Worm (Caenorhabditis elegans) whole organism, young adult: Measurements from ENCODE around the gene pgp-10.

Experiments
- B0019.2 ChIP-seq: fragments of 200-800 bp; sonication (Bioruptor generic); conservative IDR thresholded peaks from 2 replicates; pipeline ENCODE4 v1.3.6; 2022; ENCODE audit warnings: missing genetic modification reagents, missing genetic modification characterization, missing compliant biosample characterization
- C06A6.2 ChIP-seq: fragments of 200-800 bp; sonication (Bioruptor generic); conservative IDR thresholded peaks from 2 replicates; pipeline ENCODE4 v1.3.6; 2022; ENCODE audit warnings: missing genetic modification characterization, missing compliant biosample characterization
- C17E4.6 ChIP-seq: fragments of 200-800 bp; sonication (Bioruptor generic); IDR thresholded peaks from 2 replicates; pipeline ENCODE4 v1.3.6; 2022; ENCODE audit warnings: missing genetic modification reagents, missing genetic modification characterization, missing compliant biosample characterization
- F22D6.2 ChIP-seq: sonication (generic microtip); optimal IDR thresholded peaks from 2 replicates; lab custom pipeline; 2016; ENCODE audit warnings: mild to moderate bottlenecking, missing genetic modification characterization, missing compliant biosample characterization
- F23B12.7 ChIP-seq: sonication (generic microtip); optimal IDR thresholded peaks from 2 replicates; lab custom pipeline; 2017; ENCODE audit warnings: missing genetic modification characterization, mild to moderate bottlenecking, missing compliant biosample characterization, antibody characterized with exemption, moderate library complexity; ENCODE audit not compliant: insufficient read depth
- F37B4.10 ChIP-seq: fragments of 200-800 bp; sonication (Bioruptor generic); IDR thresholded peaks from 2 replicates; pipeline ENCODE4 v1.3.6; 2022; ENCODE audit warnings: missing genetic modification characterization, missing compliant biosample characterization
- K11D2.4 ChIP-seq: fragments of 200-800 bp; sonication (Bioruptor generic); IDR thresholded peaks from 2 replicates; pipeline ENCODE4 v1.3.6; 2022; ENCODE audit warnings: missing genetic modification reagents, missing genetic modification characterization, missing compliant biosample characterization
- K12H6.12 ChIP-seq: fragments of 200-800 bp; sonication (Bioruptor generic); optimal IDR thresholded peaks from 2 replicates; lab custom pipeline; 2018; ENCODE audit warnings: mild to moderate bottlenecking, missing genetic modification characterization, missing compliant biosample characterization
- T07F8.4 ChIP-seq: sonication (generic microtip); optimal IDR thresholded peaks from 2 replicates; lab custom pipeline; 2016; ENCODE audit warnings: mild to moderate bottlenecking, missing genetic modification characterization, moderate library complexity, missing compliant biosample characterization
- Y53F4B.3 ChIP-seq: fragments of 200-800 bp; sonication (Bioruptor generic); IDR thresholded peaks from 2 replicates; pipeline ENCODE4 v1.3.6; 2022; ENCODE audit warnings: missing genetic modification reagents, missing genetic modification characterization, missing compliant biosample characterization
- atf-7 ChIP-seq: sonication (generic microtip); optimal IDR thresholded peaks from 2 replicates; lab custom pipeline; 2017; ENCODE audit warnings: mild to moderate bottlenecking, missing genetic modification characterization, missing compliant biosample characterization
- cebp-1 ChIP-seq, 2 experiments: fragments of 200-800 bp in 1 of 2; sonication (Bioruptor generic) in 1 of 2; sonication (generic microtip) in 1 of 2; IDR thresholded peaks in 1 of 2; optimal IDR thresholded peaks in 1 of 2; 2 replicates each; pipeline versions ENCODE4 v1.3.6 to Lab custom; 2017 to 2022; ENCODE audit warnings: missing compliant biosample characterization in 2 of 2, missing genetic modification characterization in 2 of 2, mild to moderate bottlenecking in 1 of 2, missing genetic modification reagents in 1 of 2, moderate library complexity in 1 of 2
- ceh-100 ChIP-seq: fragments of 200-800 bp; sonication (Bioruptor generic); IDR thresholded peaks from 2 replicates; pipeline ENCODE4 v1.3.6; 2022; ENCODE audit warnings: missing genetic modification reagents, missing genetic modification characterization, missing compliant biosample characterization
- ceh-40 ChIP-seq: fragments of 200-800 bp; sonication (Bioruptor generic); IDR thresholded peaks from 2 replicates; pipeline ENCODE4 v1.3.6; 2022; ENCODE audit warnings: missing genetic modification characterization, missing compliant biosample characterization
- dox-1 ChIP-seq: fragments of 200-800 bp; sonication (Bioruptor generic); IDR thresholded peaks from 2 replicates; pipeline ENCODE4 v1.3.6; 2022; ENCODE audit warnings: missing genetic modification reagents, missing genetic modification characterization, missing compliant biosample characterization
- egl-18 ChIP-seq: fragments of 200-800 bp; sonication (Bioruptor generic); IDR thresholded peaks from 2 replicates; pipeline ENCODE4 v1.3.6; 2022; ENCODE audit warnings: missing genetic modification reagents, missing genetic modification characterization, missing compliant biosample characterization
- egl-44 ChIP-seq: fragments of 200-800 bp; sonication (Bioruptor generic); IDR thresholded peaks from 2 replicates; pipeline ENCODE4 v1.3.6; 2022; ENCODE audit warnings: missing genetic modification reagents, missing genetic modification characterization, missing compliant biosample characterization
- ets-4 ChIP-seq: fragments of 200-800 bp; sonication (Bioruptor generic); optimal IDR thresholded peaks from 2 replicates; lab custom pipeline; 2018; ENCODE audit warnings: mild to moderate bottlenecking, missing genetic modification characterization, missing compliant biosample characterization
- gei-17 ChIP-seq: fragments of 200-800 bp; sonication (Bioruptor generic); optimal IDR thresholded peaks from 2 replicates; lab custom pipeline; 2018; ENCODE audit warnings: mild to moderate bottlenecking, missing genetic modification characterization, missing compliant biosample characterization
- hlh-12 ChIP-seq: sonication (generic microtip); optimal IDR thresholded peaks from 2 replicates; lab custom pipeline; 2016; ENCODE audit warnings: missing genetic modification characterization, missing compliant biosample characterization
- hmg-1.2 ChIP-seq: fragments of 200-800 bp; sonication (Bioruptor generic); IDR thresholded peaks from 2 replicates; pipeline ENCODE4 v1.3.6; 2022; ENCODE audit warnings: missing genetic modification reagents, missing genetic modification characterization, missing compliant biosample characterization
- hmg-20 ChIP-seq: fragments of 200-800 bp; sonication (Bioruptor generic); IDR thresholded peaks from 2 replicates; pipeline ENCODE4 v1.3.6; 2022; ENCODE audit warnings: missing genetic modification reagents, missing genetic modification characterization, missing compliant biosample characterization
- hrde-1 ChIP-seq: sonication (generic microtip); optimal IDR thresholded peaks from 2 replicates; lab custom pipeline; 2016; ENCODE audit warnings: missing genetic modification characterization, mild to moderate bottlenecking, missing compliant biosample characterization, moderate library complexity, missing genotype, missing genetic modification reagents, borderline replicate concordance
- hsf-1 ChIP-seq: fragments of 200-800 bp; sonication (Bioruptor generic); IDR thresholded peaks from 2 replicates; pipeline ENCODE4 v1.3.6; 2022; ENCODE audit warnings: missing genetic modification reagents, missing genetic modification characterization, missing compliant biosample characterization
- lag-1 ChIP-seq: fragments of 200-800 bp; sonication (Bioruptor generic); IDR thresholded peaks from 2 replicates; pipeline ENCODE4 v1.3.6; 2022; ENCODE audit warnings: missing genetic modification reagents, missing genetic modification characterization, missing compliant biosample characterization
- let-526 ChIP-seq: fragments of 200-800 bp; sonication (Bioruptor generic); IDR thresholded peaks from 2 replicates; pipeline ENCODE4 v1.3.6; 2022; ENCODE audit warnings: missing genetic modification reagents, missing genetic modification characterization, missing compliant biosample characterization
- let-607 ChIP-seq, 2 experiments: fragments of 200-800 bp in 1 of 2; sonication (Bioruptor generic) in 1 of 2; sonication (generic microtip) in 1 of 2; optimal IDR thresholded peaks; 2 replicates each; lab custom pipeline; 2016 to 2018; ENCODE audit warnings: mild to moderate bottlenecking in 2 of 2, missing compliant biosample characterization in 2 of 2, missing genetic modification characterization in 2 of 2, moderate library complexity in 2 of 2, missing genotype in 1 of 2
- lin-35 ChIP-seq, 3 experiments: fragments of 150-350 bp in 2 of 3; sonication (generic microtip) in 1 of 3; optimal IDR thresholded peaks; 2 replicates each; lab custom pipeline; 2014 to 2018; ENCODE audit warnings: missing biosample characterization in 3 of 3, missing genetic modification characterization in 3 of 3, missing genetic modification reagents in 3 of 3
- lin-54 ChIP-seq: fragments of 200-800 bp; sonication (Bioruptor generic); optimal IDR thresholded peaks from 2 replicates; lab custom pipeline; 2018; ENCODE audit warnings: mild to moderate bottlenecking, missing genetic modification characterization, missing compliant biosample characterization
- lir-1 ChIP-seq: fragments of 200-800 bp; sonication (Bioruptor generic); conservative IDR thresholded peaks from 2 replicates; pipeline ENCODE4 v1.3.6; 2022; ENCODE audit warnings: missing genetic modification reagents, missing genetic modification characterization, missing compliant biosample characterization
- lsl-1 ChIP-seq: fragments of 200-800 bp; sonication (Bioruptor generic); optimal IDR thresholded peaks from 2 replicates; lab custom pipeline; 2018; ENCODE audit warnings: mild to moderate bottlenecking, missing genetic modification characterization, moderate library complexity, missing compliant biosample characterization
- madf-3 ChIP-seq: fragments of 200-800 bp; sonication (Bioruptor generic); IDR thresholded peaks from 2 replicates; pipeline ENCODE4 v1.3.6; 2022; ENCODE audit warnings: missing genetic modification reagents, missing genetic modification characterization, missing compliant biosample characterization
- nfyb-1 ChIP-seq: fragments of 200-800 bp; sonication (Bioruptor generic); IDR thresholded peaks from 2 replicates; pipeline ENCODE4 v1.3.6; 2022; ENCODE audit warnings: missing genetic modification reagents, missing genetic modification characterization, missing compliant biosample characterization
- nhr-179 ChIP-seq: sonication (generic microtip); optimal IDR thresholded peaks from 2 replicates; lab custom pipeline; 2016; ENCODE audit warnings: mild to moderate bottlenecking, missing genetic modification characterization, missing compliant biosample characterization
- nhr-27 ChIP-seq: fragments of 200-800 bp; sonication (Bioruptor generic); optimal IDR thresholded peaks from 2 replicates; lab custom pipeline; 2018; ENCODE audit warnings: mild to moderate bottlenecking, missing genetic modification characterization, moderate library complexity, missing compliant biosample characterization
- nhr-80 ChIP-seq: sonication (generic microtip); optimal IDR thresholded peaks from 2 replicates; lab custom pipeline; 2016; ENCODE audit warnings: missing genetic modification characterization, missing compliant biosample characterization
- pbrm-1 ChIP-seq: fragments of 200-800 bp; sonication (Bioruptor generic); IDR thresholded peaks from 2 replicates; pipeline ENCODE4 v1.3.6; 2022; ENCODE audit warnings: missing genetic modification reagents, missing genetic modification characterization, missing compliant biosample characterization
- repo-1 ChIP-seq: sonication (generic microtip); optimal IDR thresholded peaks from 2 replicates; lab custom pipeline; 2017; ENCODE audit warnings: mild to moderate bottlenecking, missing genetic modification characterization, missing compliant biosample characterization
- sea-2 ChIP-seq: fragments of 200-800 bp; sonication (Bioruptor generic); IDR thresholded peaks from 2 replicates; pipeline ENCODE4 v1.3.6; 2022; ENCODE audit warnings: missing genetic modification characterization, missing compliant biosample characterization
- snpc-4 ChIP-seq, 5 experiments: fragments of 150-350 bp in 1 of 5; sonication (generic microtip) in 4 of 5; optimal IDR thresholded peaks; 2 replicates each; lab custom pipeline; 2014 to 2018; ENCODE audit warnings: missing genetic modification characterization in 5 of 5, missing biosample characterization in 3 of 5, antibody characterized with exemption in 2 of 5, mild to moderate bottlenecking in 2 of 5, missing compliant biosample characterization in 2 of 5, missing genotype in 2 of 5, moderate library complexity in 2 of 5, missing genetic modification reagents in 1 of 5
- sptf-2 ChIP-seq: fragments of 200-800 bp; sonication (Bioruptor generic); optimal IDR thresholded peaks from 2 replicates; lab custom pipeline; 2018; ENCODE audit warnings: mild to moderate bottlenecking, missing genetic modification characterization, missing compliant biosample characterization
- unc-130 ChIP-seq: sonication (generic microtip); optimal IDR thresholded peaks from 2 replicates; lab custom pipeline; 2016; ENCODE audit warnings: missing genetic modification reagents, missing genetic modification characterization, missing compliant biosample characterization
- unc-62 ChIP-seq: fragments of 150-350 bp; optimal IDR thresholded peaks from 2 replicates; lab custom pipeline; 2014; ENCODE audit warnings: missing biosample characterization, missing genetic modification reagents, missing genetic modification characterization
- ztf-22 ChIP-seq: fragments of 200-800 bp; sonication (Bioruptor generic); optimal IDR thresholded peaks from 2 replicates; lab custom pipeline; 2018; ENCODE audit warnings: mild to moderate bottlenecking, missing genetic modification characterization, moderate library complexity, missing compliant biosample characterization
- ztf-26 ChIP-seq: sonication (generic microtip); optimal IDR thresholded peaks from 2 replicates; lab custom pipeline; 2017; ENCODE audit warnings: missing genetic modification characterization, missing compliant biosample characterization
- ztf-6 ChIP-seq: fragments of 200-800 bp; sonication (Bioruptor generic); IDR thresholded peaks from 2 replicates; pipeline ENCODE4 v1.3.6; 2022; ENCODE audit warnings: missing genetic modification reagents, missing genetic modification characterization, missing compliant biosample characterization

The pgp-10 gene

DNA sequence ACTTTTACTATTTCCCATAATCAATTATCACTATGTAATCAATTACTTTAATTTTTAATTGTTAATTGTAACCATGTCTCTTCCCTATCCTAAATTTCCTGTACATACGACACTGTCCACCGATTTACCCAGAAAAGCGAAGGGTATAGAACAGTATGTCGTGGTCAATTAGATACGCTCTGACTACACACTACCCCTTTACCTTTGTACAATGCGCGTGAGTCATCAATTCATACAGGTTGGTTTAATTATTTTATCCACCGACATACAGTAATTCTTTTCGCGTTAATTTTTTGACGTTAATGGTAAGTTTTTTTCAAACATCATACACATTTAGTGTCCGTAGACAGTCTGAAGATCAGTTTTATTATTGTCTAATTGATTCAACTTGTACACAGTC is 22.8 kb downstream of the pgp-10 start (continued):
- TF ChIP-seq ztf-26 (tag; lab: Kevin White, UChicago) (peak; percentile 98), Y53F4B.3 (no peak), dox-1 (GFP tag; lab: Robert Waterston, UW) (peak; percentile 97; the same call in 1 of the 2 replicates), T07F8.4 (tag; lab: Kevin White, UChicago) (peak; percentile 26), ceh-40 (GFP tag; lab: Robert Waterston, UW) (0 out of 2 replicates have a peak, but pooled peaks have one; percentile 31), lin-54 (GFP tag; lab: Kevin White, UChicago) (no peak), F37B4.10 (no peak), hmg-1.2 (GFP tag; lab: Robert Waterston, UW) (peak; percentile 66; the same call in 1 of the 2 replicates), repo-1 (tag; lab: Kevin White, UChicago) (peak; percentile 97), F22D6.2 (peak; percentile 83), lin-35 (GFP tag; optimal IDR thresholded peaks at IDR 0.05; lab: Kevin White, UChicago) (peak in 1 of 3 experiments; percentile 89), B0019.2 (no peak), unc-130 (no peak), nfyb-1 (no peak), C06A6.2 (GFP tag; lab: Robert Waterston, UW) (peak; percentile 85), C17E4.6 (GFP tag; lab: Robert Waterston, UW) (peak; percentile 69; the same call in 1 of the 2 replicates), K12H6.12 (tag; lab: Kevin White, UChicago) (no peak), cebp-1 (GFP tag; IDR thresholded peaks at IDR 0.05; lab: Robert Waterston, UW) (0 out of 2 replicates have a peak, but pooled peaks have one; percentile 70), cebp-1 (tag; optimal IDR thresholded peaks at IDR 0.05; lab: Kevin White, UChicago) (no peak), egl-18 (GFP tag; lab: Robert Waterston, UW) (0 out of 2 replicates have a peak, but pooled peaks have one; percentile 54), hsf-1 (no peak), K11D2.4 (GFP tag; lab: Robert Waterston, UW) (peak; percentile 93), ceh-100 (GFP tag; lab: Robert Waterston, UW) (peak; percentile 54; the same call in 1 of the 2 replicates), ztf-6 (GFP tag; lab: Robert Waterston, UW) (peak; percentile 61; the same call in 1 of the 2 replicates), unc-62 (GFP tag; lab: Kevin White, UChicago) (peak; percentile 65), nhr-80 (tag; lab: Kevin White, UChicago) (peak; percentile 92), let-607 (tag; optimal IDR thresholded peaks at IDR 0.05; lab: Kevin White, UChicago) (peak in 1 of 2 experiments; percentile 88), hmg-20 (peak; percentile 92), ztf-22 (GFP tag; lab: Kevin White, UChicago) (peak; percentile 64), snpc-4 (GFP tag; optimal IDR thresholded peaks at IDR 0.05; lab: Kevin White, UChicago) (no peak), snpc-4 (tag; optimal IDR thresholded peaks at IDR 0.05; lab: Kevin White, UChicago) (peak in 1 of 4 experiments; percentile 77), pbrm-1 (GFP tag; lab: Robert Waterston, UW) (peak; percentile 89), nhr-179 (tag; lab: Kevin White, UChicago) (peak; percentile 16), sea-2 (GFP tag; lab: Robert Waterston, UW) (no peak), sptf-2 (GFP tag; lab: Kevin White, UChicago) (no peak), lir-1 (GFP tag; lab: Robert Waterston, UW) (peak; percentile 72), egl-44 (GFP tag; lab: Robert Waterston, UW) (peak; percentile 74), let-526 (no peak; the same call in 1 of the 2 replicates), hlh-12 (no peak), nhr-27 (tag; lab: Kevin White, UChicago) (peak; percentile 27), gei-17 (GFP tag; lab: Kevin White, UChicago) (peak; percentile 96), lag-1 (GFP tag; lab: Robert Waterston, UW) (no peak), ets-4 (peak; percentile 69), lsl-1 (GFP tag; lab: Kevin White, UChicago) (no peak), atf-7 (tag; lab: Kevin White, UChicago) (peak; percentile 94), madf-3 (0 out of 2 replicates have a peak, but pooled peaks have one; percentile 45), F23B12.7 (tag; lab: Kevin White, UChicago) (peak; percentile 92), hrde-1 (no peak)
